Worm (Caenorhabditis elegans): ENCODE measurements around the gene cyp-14A2.
A peak's percentile ranks its signal among the peaks of the same experiment; 100 is the strongest.

Gene cyp-14A2

ce11 chrX:13310763-13311162 is 41.3 kb upstream of the cyp-14A2 start (continued):
- TF ChIP-seq cebp-1 (GFP tag; IDR thresholded peaks at IDR 0.05) (peak; percentile 41; the same call in 1 of the 2 replicates), cebp-1 (tag; optimal IDR thresholded peaks at IDR 0.05) (peak; percentile 51), nfya-1 (tag; optimal IDR thresholded peaks at IDR 0.05; ENCODE audit: borderline replicate concordance, insufficient read depth) (no peak), mes-4 (tag; optimal IDR thresholded peaks at IDR 0.05) (no peak), him-1 (tag; optimal IDR thresholded peaks at IDR 0.05) (no peak), akir-1 (GFP tag; optimal IDR thresholded peaks at IDR 0.05) (no peak), lin-40 (tag; optimal IDR thresholded peaks at IDR 0.05) (no peak), lin-54 (GFP tag; optimal IDR thresholded peaks at IDR 0.05) (no peak), mxl-1 (tag; optimal IDR thresholded peaks at IDR 0.05) (no peak), ztf-3 (GFP tag; optimal IDR thresholded peaks at IDR 0.05) (no peak), dpl-1 (GFP tag; optimal IDR thresholded peaks at IDR 0.05) (no peak), ztf-22 (GFP tag; optimal IDR thresholded peaks at IDR 0.05) (peak; percentile 14), hmg-1.2 (GFP tag; IDR thresholded peaks at IDR 0.05) (no peak), nhr-80 (tag; optimal IDR thresholded peaks at IDR 0.05) (peak; percentile 94), T26A5.8 (tag; optimal IDR thresholded peaks at IDR 0.05) (no peak), rcor-1 (GFP tag; IDR thresholded peaks at IDR 0.05) (no peak), nhr-120 (GFP tag; IDR thresholded peaks at IDR 0.05) (no peak), nhr-90 (tag; optimal IDR thresholded peaks at IDR 0.05) (no peak), C17E4.6 (GFP tag; IDR thresholded peaks at IDR 0.05) (no peak), ztf-6 (GFP tag; IDR thresholded peaks at IDR 0.05) (no peak), chd-7 (tag; optimal IDR thresholded peaks at IDR 0.05) (no peak), F10E7.11 (tag; optimal IDR thresholded peaks at IDR 0.05) (no peak), ceh-91 (GFP tag; IDR thresholded peaks at IDR 0.05) (no peak), dox-1 (GFP tag; IDR thresholded peaks at IDR 0.05) (peak; percentile 69; the same call in 1 of the 2 replicates), fkh-3 (tag; optimal IDR thresholded peaks at IDR 0.05) (no peak), T07F8.4 (tag; optimal IDR thresholded peaks at IDR 0.05) (no peak)

DNA sequence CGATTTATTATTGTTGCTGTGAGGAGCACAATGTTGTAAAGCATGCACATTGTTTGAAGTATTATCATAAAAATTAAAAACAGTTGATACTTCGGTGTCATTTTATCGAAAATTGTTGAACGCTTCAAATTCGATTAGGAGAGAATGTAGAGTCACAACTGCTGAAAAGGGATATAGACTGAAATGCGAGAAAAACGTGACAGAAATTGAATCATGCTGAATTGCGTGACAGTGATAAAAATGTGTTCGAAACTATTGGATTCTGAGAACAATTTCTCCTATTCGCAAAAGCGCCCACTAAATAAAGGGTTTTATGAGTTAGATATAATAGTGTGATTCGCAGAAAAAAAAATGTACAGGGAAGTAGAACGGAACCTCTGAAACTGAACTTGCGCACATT is 39.3 kb upstream of the cyp-14A2 start, which contains the start of gene srxa-8:
Gene srxa-8, minus strand, starts transcription at position 101 of the 400 bp plus-strand sequence.
- no peak for TF ChIP-seq ztf-18 (tag; optimal IDR thresholded peaks at IDR 0.05)
- no peak for TF ChIP-seq attf-3 (GFP tag; conservative IDR thresholded peaks at IDR 0.05)

DNA sequence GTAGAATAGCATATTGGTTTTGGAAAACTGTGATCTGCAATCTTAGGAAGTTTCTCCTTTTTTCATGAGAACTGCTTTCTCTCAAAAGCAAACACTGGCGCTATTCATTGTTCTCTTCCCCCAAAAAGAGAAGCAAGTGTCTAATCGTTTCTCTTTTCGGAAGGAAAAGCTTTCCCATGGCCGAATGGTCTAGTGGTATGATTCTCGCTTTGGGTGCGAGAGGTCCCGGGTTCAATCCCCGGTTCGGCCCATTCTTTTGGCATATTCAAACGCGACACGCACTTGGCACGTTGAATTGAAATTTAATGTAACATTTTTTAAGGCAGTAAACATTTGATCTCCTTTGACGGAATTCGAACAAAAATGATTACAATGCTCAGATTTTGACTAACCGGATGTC is 38.4 kb upstream of the cyp-14A2 start:
- TF ChIP-seq efl-1 (GFP tag; optimal IDR thresholded peaks at IDR 0.05) (no peak), D2030.7 (GFP tag; IDR thresholded peaks at IDR 0.05) (peak; percentile 51), dpff-1 (tag; optimal IDR thresholded peaks at IDR 0.05) (no peak), egl-18 (GFP tag; IDR thresholded peaks at IDR 0.05) (no peak), akir-1 (GFP tag; optimal IDR thresholded peaks at IDR 0.05) (no peak), ama-1 (optimal IDR thresholded peaks at IDR 0.05) (no peak), ama-1 (GFP tag; optimal IDR thresholded peaks at IDR 0.05) (peak in 1 of 2 experiments; percentile 71), hmg-20 (GFP tag; IDR thresholded peaks at IDR 0.05) (no peak), ekl-4 (GFP tag; IDR thresholded peaks at IDR 0.05) (no peak), Y95B8A.8 (GFP tag; IDR thresholded peaks at IDR 0.05) (no peak), madf-3 (GFP tag; IDR thresholded peaks at IDR 0.05) (no peak), snpc-1.3 (tag; optimal IDR thresholded peaks at IDR 0.05; ENCODE audit: insufficient read depth) (peak; percentile 49), cebp-1 (GFP tag; IDR thresholded peaks at IDR 0.05) (no peak), cebp-1 (tag; optimal IDR thresholded peaks at IDR 0.05) (peak; percentile 40), athp-1 (tag; optimal IDR thresholded peaks at IDR 0.05) (no peak), dox-1 (GFP tag; IDR thresholded peaks at IDR 0.05) (no peak), pbrm-1 (GFP tag; IDR thresholded peaks at IDR 0.05) (0 out of 2 replicates have a peak, but pooled peaks have one; percentile 21), mxl-1 (tag; optimal IDR thresholded peaks at IDR 0.05) (peak; percentile 15), lin-40 (tag; optimal IDR thresholded peaks at IDR 0.05) (peak; percentile 15), B0261.1 (tag; optimal IDR thresholded peaks at IDR 0.05) (peak; percentile 67), K12H6.12 (tag; optimal IDR thresholded peaks at IDR 0.05) (no peak), ZK185.1 (tag; optimal IDR thresholded peaks at IDR 0.05; ENCODE audit: poor library complexity, severe bottlenecking) (peak; percentile 15), hmg-1.2 (GFP tag; IDR thresholded peaks at IDR 0.05) (peak; percentile 39; the same call in 1 of the 2 replicates), egl-44 (GFP tag; IDR thresholded peaks at IDR 0.05) (no peak), rec-8 (tag; optimal IDR thresholded peaks at IDR 0.05) (peak in 1 of 2 experiments; percentile 9), rcor-1 (GFP tag; IDR thresholded peaks at IDR 0.05) (peak; percentile 31; the same call in 1 of the 2 replicates), lin-26 (GFP tag; IDR thresholded peaks at IDR 0.05) (peak; percentile 59)
